Worm (Caenorhabditis elegans) whole organism, L4/young adult: ENCODE results near the gene snt-5.

Experiments used
- W03F9.2 ChIP-seq: fragments of 150-350 bp; optimal IDR thresholded peaks from 2 replicates; lab custom pipeline; 2014; ENCODE audit warnings: missing biosample characterization, missing genetic modification characterization
- dao-5 ChIP-seq: sonication (generic microtip); optimal IDR thresholded peaks from 2 replicates; lab custom pipeline; 2016; ENCODE audit warnings: missing genotype, missing genetic modification characterization, moderate library complexity, missing compliant biosample characterization
- him-1 ChIP-seq: sonication (generic microtip); optimal IDR thresholded peaks from 2 replicates; lab custom pipeline; 2016; ENCODE audit warnings: missing genotype, missing genetic modification reagents, missing genetic modification characterization, missing compliant biosample characterization

DNA sequence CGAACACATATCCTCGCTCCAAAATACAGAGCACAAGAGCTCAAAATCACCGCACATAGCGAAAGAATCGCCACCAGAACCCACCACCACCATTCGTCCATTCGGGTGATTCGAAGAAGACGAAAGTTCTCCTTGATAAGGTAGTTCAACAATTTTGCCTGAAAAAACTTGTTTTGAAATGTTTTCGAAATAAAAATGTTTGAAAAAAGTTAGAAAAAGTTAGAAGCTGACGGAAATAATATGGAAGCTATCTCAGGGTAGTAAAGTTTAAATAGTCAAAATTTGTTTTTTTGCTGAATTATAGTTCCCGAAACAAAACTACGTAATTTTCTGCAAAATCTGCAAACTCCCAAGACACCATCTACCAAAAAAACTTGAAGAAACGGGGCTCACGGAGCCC, at the start of gene snt-5:
- TF ChIP-seq W03F9.2 (tag; lab: Kevin White, UChicago) (no peak), dao-5 (tag; lab: Kevin White, UChicago) (no peak), him-1 (tag; lab: Kevin White, UChicago) (no peak)
